Worm (Caenorhabditis elegans) whole organism, young adult: Measurements from ENCODE around the gene F54D10.5.

Experiments
- C17E4.6 ChIP-seq: fragments of 200-800 bp; sonication (Bioruptor generic); IDR thresholded peaks from 2 replicates; pipeline ENCODE4 v1.3.6; 2022; ENCODE audit warnings: missing genetic modification reagents, missing genetic modification characterization, missing compliant biosample characterization
- F22D6.2 ChIP-seq: sonication (generic microtip); optimal IDR thresholded peaks from 2 replicates; lab custom pipeline; 2016; ENCODE audit warnings: mild to moderate bottlenecking, missing genetic modification characterization, missing compliant biosample characterization
- F33H1.4 ChIP-seq: fragments of 200-800 bp; sonication (Bioruptor generic); IDR thresholded peaks from 2 replicates; pipeline ENCODE4 v1.3.6; 2022; ENCODE audit warnings: missing genetic modification reagents, missing genetic modification characterization, missing compliant biosample characterization
- F37B4.10 ChIP-seq: fragments of 200-800 bp; sonication (Bioruptor generic); IDR thresholded peaks from 2 replicates; pipeline ENCODE4 v1.3.6; 2022; ENCODE audit warnings: missing genetic modification characterization, missing compliant biosample characterization
- F52B5.7 ChIP-seq: sonication (generic microtip); optimal IDR thresholded peaks from 2 replicates; lab custom pipeline; 2016; ENCODE audit warnings: mild to moderate bottlenecking, missing genetic modification characterization, missing compliant biosample characterization
- F57A8.1 ChIP-seq: fragments of 200-800 bp; sonication (Bioruptor generic); optimal IDR thresholded peaks from 2 replicates; lab custom pipeline; 2018; ENCODE audit warnings: mild to moderate bottlenecking, missing genetic modification characterization, moderate library complexity, missing compliant biosample characterization
- F57C9.4 ChIP-seq: sonication (generic microtip); optimal IDR thresholded peaks from 2 replicates; lab custom pipeline; 2017; ENCODE audit warnings: mild to moderate bottlenecking, missing genetic modification characterization, missing compliant biosample characterization
- ZK185.1 ChIP-seq: sonication (generic microtip); optimal IDR thresholded peaks from 2 replicates; lab custom pipeline; 2016; ENCODE audit warnings: mild to moderate bottlenecking, missing genetic modification characterization, missing compliant biosample characterization; ENCODE audit not compliant: poor library complexity, severe bottlenecking
- atf-7 ChIP-seq: sonication (generic microtip); optimal IDR thresholded peaks from 2 replicates; lab custom pipeline; 2017; ENCODE audit warnings: mild to moderate bottlenecking, missing genetic modification characterization, missing compliant biosample characterization
- attf-5 ChIP-seq: fragments of 200-800 bp; sonication (Bioruptor generic); optimal IDR thresholded peaks from 2 replicates; lab custom pipeline; 2018; ENCODE audit warnings: mild to moderate bottlenecking, missing genetic modification characterization, missing compliant biosample characterization
- bed-1 ChIP-seq: fragments of 200-800 bp; sonication (Bioruptor generic); IDR thresholded peaks from 2 replicates; pipeline ENCODE4 v1.3.6; 2022; ENCODE audit warnings: missing genetic modification reagents, missing genetic modification characterization, missing compliant biosample characterization
- ccch-3 ChIP-seq: fragments of 200-800 bp; sonication (Bioruptor generic); optimal IDR thresholded peaks from 2 replicates; lab custom pipeline; 2018; ENCODE audit warnings: mild to moderate bottlenecking, missing genetic modification characterization, missing compliant biosample characterization
- cebp-1 ChIP-seq, 2 experiments: fragments of 200-800 bp in 1 of 2; sonication (Bioruptor generic) in 1 of 2; sonication (generic microtip) in 1 of 2; IDR thresholded peaks in 1 of 2; optimal IDR thresholded peaks in 1 of 2; 2 replicates each; pipeline versions ENCODE4 v1.3.6 to Lab custom; 2017 to 2022; ENCODE audit warnings: missing compliant biosample characterization in 2 of 2, missing genetic modification characterization in 2 of 2, mild to moderate bottlenecking in 1 of 2, missing genetic modification reagents in 1 of 2, moderate library complexity in 1 of 2
- ceh-100 ChIP-seq: fragments of 200-800 bp; sonication (Bioruptor generic); IDR thresholded peaks from 2 replicates; pipeline ENCODE4 v1.3.6; 2022; ENCODE audit warnings: missing genetic modification reagents, missing genetic modification characterization, missing compliant biosample characterization
- ceh-27 ChIP-seq: fragments of 200-800 bp; sonication (Bioruptor generic); optimal IDR thresholded peaks from 2 replicates; lab custom pipeline; 2018; ENCODE audit warnings: mild to moderate bottlenecking, missing genetic modification characterization, moderate library complexity, missing compliant biosample characterization
- ceh-79 ChIP-seq: sonication (generic microtip); optimal IDR thresholded peaks from 2 replicates; lab custom pipeline; 2017; ENCODE audit warnings: mild to moderate bottlenecking, missing genetic modification characterization, missing compliant biosample characterization
- dox-1 ChIP-seq: fragments of 200-800 bp; sonication (Bioruptor generic); IDR thresholded peaks from 2 replicates; pipeline ENCODE4 v1.3.6; 2022; ENCODE audit warnings: missing genetic modification reagents, missing genetic modification characterization, missing compliant biosample characterization
- egl-18 ChIP-seq: fragments of 200-800 bp; sonication (Bioruptor generic); IDR thresholded peaks from 2 replicates; pipeline ENCODE4 v1.3.6; 2022; ENCODE audit warnings: missing genetic modification reagents, missing genetic modification characterization, missing compliant biosample characterization
- ekl-4 ChIP-seq: fragments of 200-800 bp; sonication (Bioruptor generic); IDR thresholded peaks from 2 replicates; pipeline ENCODE4 v1.3.6; 2022; ENCODE audit warnings: missing genetic modification reagents, missing genetic modification characterization, missing compliant biosample characterization
- ets-4 ChIP-seq: fragments of 200-800 bp; sonication (Bioruptor generic); optimal IDR thresholded peaks from 2 replicates; lab custom pipeline; 2018; ENCODE audit warnings: mild to moderate bottlenecking, missing genetic modification characterization, missing compliant biosample characterization
- hmg-1.2 ChIP-seq: fragments of 200-800 bp; sonication (Bioruptor generic); IDR thresholded peaks from 2 replicates; pipeline ENCODE4 v1.3.6; 2022; ENCODE audit warnings: missing genetic modification reagents, missing genetic modification characterization, missing compliant biosample characterization
- hrde-1 ChIP-seq: sonication (generic microtip); optimal IDR thresholded peaks from 2 replicates; lab custom pipeline; 2016; ENCODE audit warnings: missing genetic modification characterization, mild to moderate bottlenecking, missing compliant biosample characterization, moderate library complexity, missing genotype, missing genetic modification reagents, borderline replicate concordance
- let-607 ChIP-seq, 2 experiments: fragments of 200-800 bp in 1 of 2; sonication (Bioruptor generic) in 1 of 2; sonication (generic microtip) in 1 of 2; optimal IDR thresholded peaks; 2 replicates each; lab custom pipeline; 2016 to 2018; ENCODE audit warnings: mild to moderate bottlenecking in 2 of 2, missing compliant biosample characterization in 2 of 2, missing genetic modification characterization in 2 of 2, moderate library complexity in 2 of 2, missing genotype in 1 of 2
- lin-35 ChIP-seq, 3 experiments: fragments of 150-350 bp in 2 of 3; sonication (generic microtip) in 1 of 3; optimal IDR thresholded peaks; 2 replicates each; lab custom pipeline; 2014 to 2018; ENCODE audit warnings: missing biosample characterization in 3 of 3, missing genetic modification characterization in 3 of 3, missing genetic modification reagents in 3 of 3
- lsy-27 ChIP-seq: sonication (generic microtip); optimal IDR thresholded peaks from 2 replicates; lab custom pipeline; 2017; ENCODE audit warnings: missing genetic modification characterization, mild to moderate bottlenecking, missing compliant biosample characterization, antibody characterized with exemption, missing genotype, borderline replicate concordance; ENCODE audit not compliant: insufficient read depth
- madf-8 ChIP-seq: fragments of 200-800 bp; sonication (Bioruptor generic); conservative IDR thresholded peaks from 2 replicates; pipeline ENCODE4 v1.3.6; 2022; ENCODE audit warnings: missing genetic modification reagents, missing genetic modification characterization, missing compliant biosample characterization
- mxl-1 ChIP-seq: sonication (generic microtip); optimal IDR thresholded peaks from 2 replicates; lab custom pipeline; 2016; ENCODE audit warnings: missing genetic modification characterization, missing compliant biosample characterization
- nfyb-1 ChIP-seq: fragments of 200-800 bp; sonication (Bioruptor generic); IDR thresholded peaks from 2 replicates; pipeline ENCODE4 v1.3.6; 2022; ENCODE audit warnings: missing genetic modification reagents, missing genetic modification characterization, missing compliant biosample characterization
- nhr-80 ChIP-seq: sonication (generic microtip); optimal IDR thresholded peaks from 2 replicates; lab custom pipeline; 2016; ENCODE audit warnings: missing genetic modification characterization, missing compliant biosample characterization
- pha-4 ChIP-seq: fragments of 150-350 bp; sonication (generic microtip); optimal IDR thresholded peaks from 2 replicates; lab custom pipeline; 2014; ENCODE audit warnings: missing biosample characterization, missing genetic modification reagents, missing genetic modification characterization
- rec-8 ChIP-seq, 2 experiments: sonication (generic microtip); optimal IDR thresholded peaks; 2 replicates each; lab custom pipeline; 2016; ENCODE audit warnings: mild to moderate bottlenecking in 2 of 2, missing genetic modification characterization in 2 of 2, missing genetic modification reagents in 2 of 2, missing genotype in 2 of 2, missing biosample characterization in 1 of 2, missing compliant biosample characterization in 1 of 2, moderate library complexity in 1 of 2
- rpc-1 ChIP-seq, 2 experiments: fragments of 150-350 bp in 1 of 2; sonication (generic microtip) in 1 of 2; optimal IDR thresholded peaks; 2 replicates each; lab custom pipeline; 2014 to 2018; ENCODE audit warnings: missing biosample characterization in 1 of 2, missing genetic modification characterization in 1 of 2, missing genetic modification reagents in 1 of 2, missing genotype in 1 of 2
- snpc-3.4 ChIP-seq: sonication (generic microtip); optimal IDR thresholded peaks from 2 replicates; lab custom pipeline; 2017; ENCODE audit warnings: missing genetic modification characterization, mild to moderate bottlenecking, missing compliant biosample characterization, antibody characterized with exemption, moderate library complexity, missing genotype, missing genetic modification reagents
- tbx-9 ChIP-seq: sonication (generic microtip); optimal IDR thresholded peaks from 2 replicates; lab custom pipeline; 2016; ENCODE audit warnings: borderline replicate concordance, missing genetic modification characterization, inconsistent platforms, missing compliant biosample characterization
- unc-130 ChIP-seq: sonication (generic microtip); optimal IDR thresholded peaks from 2 replicates; lab custom pipeline; 2016; ENCODE audit warnings: missing genetic modification reagents, missing genetic modification characterization, missing compliant biosample characterization
- unc-62 ChIP-seq: fragments of 150-350 bp; optimal IDR thresholded peaks from 2 replicates; lab custom pipeline; 2014; ENCODE audit warnings: missing biosample characterization, missing genetic modification reagents, missing genetic modification characterization
- zfh-2 ChIP-seq: fragments of 200-800 bp; sonication (Bioruptor generic); conservative IDR thresholded peaks from 2 replicates; pipeline ENCODE4 v1.3.6; 2022; ENCODE audit warnings: missing genetic modification reagents, missing genetic modification characterization, missing compliant biosample characterization
- ztf-22 ChIP-seq: fragments of 200-800 bp; sonication (Bioruptor generic); optimal IDR thresholded peaks from 2 replicates; lab custom pipeline; 2018; ENCODE audit warnings: mild to moderate bottlenecking, missing genetic modification characterization, moderate library complexity, missing compliant biosample characterization
- ztf-25 ChIP-seq: fragments of 200-800 bp; sonication (Bioruptor generic); IDR thresholded peaks from 2 replicates; pipeline ENCODE4 v1.3.6; 2022; ENCODE audit warnings: missing genetic modification reagents, missing genetic modification characterization, missing compliant biosample characterization
- ztf-28 ChIP-seq: fragments of 200-800 bp; sonication (Bioruptor generic); IDR thresholded peaks from 2 replicates; pipeline ENCODE4 v1.3.6; 2022; ENCODE audit warnings: missing genetic modification reagents, missing genetic modification characterization, missing compliant biosample characterization

The F54D10.5 gene

ce11 chrII:3793336-3793735, 14.6 kb downstream of the F54D10.5 start, which contains the start of gene fbxb-99:
Gene fbxb-99, minus strand, starts transcription at chrII:3793436.
- no peak for TF ChIP-seq bed-1 (GFP tag; lab: Robert Waterston, UW)
- no peak for TF ChIP-seq zfh-2 (GFP tag; lab: Robert Waterston, UW)
- no peak for TF ChIP-seq lsy-27 (tag; lab: Kevin White, UChicago)
- TF ChIP-seq hmg-1.2 (GFP tag; lab: Robert Waterston, UW): no peak
- TF ChIP-seq F37B4.10: no peak
- TF ChIP-seq let-607 (tag; optimal IDR thresholded peaks at IDR 0.05; lab: Kevin White, UChicago): no peak
- TF ChIP-seq mxl-1: no peak
- TF ChIP-seq ceh-100 (GFP tag; lab: Robert Waterston, UW): no peak
- no peak for TF ChIP-seq F57A8.1
- TF ChIP-seq ceh-27 (GFP tag; lab: Kevin White, UChicago): no peak
- no peak for TF ChIP-seq ztf-28

- TF ChIP-seq tbx-9 (tag; lab: Kevin White, UChicago) (no peak), F22D6.2 (tag; lab: Kevin White, UChicago) (no peak), attf-5 (GFP tag; lab: Kevin White, UChicago) (no peak), rec-8 (tag; optimal IDR thresholded peaks at IDR 0.05; lab: Kevin White, UChicago) (no peak), F57C9.4 (tag; lab: Kevin White, UChicago) (no peak), unc-130 (no peak), F52B5.7 (tag; lab: Kevin White, UChicago) (no peak), ZK185.1 (tag; lab: Kevin White, UChicago) (no peak), madf-8 (no peak)
These were observed 19.5 kb downstream of the F54D10.5 start for ce11 chrII:3788356-3788962.

ce11 chrII:3787151-3787550, 20.8 kb downstream of the F54D10.5 start, which contains the start of gene T24E12.13:
Gene T24E12.13, plus strand, starts transcription at chrII:3787451.
- no peak for TF ChIP-seq ekl-4
- TF ChIP-seq, all 124 proteins: peak for 0

- TF ChIP-seq dox-1 (GFP tag; lab: Robert Waterston, UW) (0 out of 2 replicates have a peak, but pooled peaks have one; percentile 34), snpc-3.4 (tag; lab: Kevin White, UChicago) (no peak), atf-7 (peak; percentile 84), F33H1.4 (GFP tag; lab: Robert Waterston, UW) (no peak), rpc-1 (optimal IDR thresholded peaks at IDR 0.05; lab: Kevin White, UChicago) (no peak), rpc-1 (tag; optimal IDR thresholded peaks at IDR 0.05; lab: Kevin White, UChicago) (no peak), ccch-3 (GFP tag; lab: Kevin White, UChicago) (no peak), egl-18 (no peak), pha-4 (tag; lab: Kevin White, UChicago) (peak; percentile 26), let-607 (tag; optimal IDR thresholded peaks at IDR 0.05; lab: Kevin White, UChicago) (no peak), bed-1 (GFP tag; lab: Robert Waterston, UW) (no peak), nhr-80 (tag; lab: Kevin White, UChicago) (peak; percentile 92), cebp-1 (GFP tag; IDR thresholded peaks at IDR 0.05; lab: Robert Waterston, UW) (peak; percentile 10; the same call in 1 of the 2 replicates), cebp-1 (tag; optimal IDR thresholded peaks at IDR 0.05; lab: Kevin White, UChicago) (no peak), tbx-9 (tag; lab: Kevin White, UChicago) (no peak), nfyb-1 (GFP tag; lab: Robert Waterston, UW) (peak; percentile 52; the same call in 1 of the 2 replicates), hrde-1 (tag; lab: Kevin White, UChicago) (no peak), ceh-79 (tag; lab: Kevin White, UChicago) (no peak), C17E4.6 (GFP tag; lab: Robert Waterston, UW) (no peak), unc-62 (GFP tag; lab: Kevin White, UChicago) (peak; percentile 19), lin-35 (GFP tag; optimal IDR thresholded peaks at IDR 0.05; lab: Kevin White, UChicago) (no peak), ztf-22 (GFP tag; lab: Kevin White, UChicago) (peak; percentile 65), F57C9.4 (tag; lab: Kevin White, UChicago) (no peak), ztf-25 (GFP tag; lab: Robert Waterston, UW) (no peak), ets-4 (GFP tag; lab: Kevin White, UChicago) (peak; percentile 95), madf-8 (no peak)
These were observed 21.4 kb downstream of the F54D10.5 start for ce11 chrII:3786538-3786937.
